Fruit fly (Drosophila melanogaster) whole organism, embryonic: ENCODE results near the gene bol.

ENCODE experiments used
- Bgb ChIP-seq: fragments of 200-800 bp; sonication (Bioruptor generic); IDR thresholded peaks from 2 replicates; pipeline ENCODE4 v1.3.6; 2022; ENCODE audit warnings: missing biosample characterization, missing genetic modification characterization; ENCODE audit not compliant: partially characterized antibody
- CG10209 ChIP-seq: fragments of 200-800 bp; sonication (Bioruptor generic); optimal IDR thresholded peaks from 3 replicates; lab custom pipeline; 2017; ENCODE audit warnings: missing biosample characterization, mild to moderate bottlenecking, missing genetic modification characterization, missing genetic modification reagents
- CG10979 ChIP-seq: fragments of 200-800 bp; sonication (Bioruptor generic); optimal IDR thresholded peaks from 2 replicates; lab custom pipeline; 2018; ENCODE audit warnings: missing biosample characterization, mild to moderate bottlenecking, missing genetic modification characterization, moderate library complexity
- CG11695 ChIP-seq: fragments of 200-800 bp; sonication (Bioruptor generic); IDR thresholded peaks from 3 replicates; pipeline ENCODE4 v1.3.6; 2022; ENCODE audit warnings: missing biosample characterization, missing genetic modification characterization
- CG11723 ChIP-seq: fragments of 200-800 bp; sonication (Bioruptor generic); optimal IDR thresholded peaks from 2 replicates; lab custom pipeline; 2017; ENCODE audit warnings: missing biosample characterization, mild to moderate bottlenecking, missing genetic modification characterization
- CG12744 ChIP-seq: fragments of 200-800 bp; sonication (Bioruptor generic); optimal IDR thresholded peaks from 2 replicates; lab custom pipeline; 2016; ENCODE audit warnings: missing biosample characterization, missing genetic modification characterization
- CG13296 ChIP-seq: fragments of 200-800 bp; sonication (Bioruptor generic); optimal IDR thresholded peaks from 3 replicates; lab custom pipeline; 2018; ENCODE audit warnings: missing biosample characterization, mild to moderate bottlenecking, missing genetic modification characterization
- CG13775 ChIP-seq: fragments of 200-800 bp; sonication (Bioruptor generic); optimal IDR thresholded peaks from 3 replicates; lab custom pipeline; 2017; ENCODE audit warnings: missing biosample characterization, mild to moderate bottlenecking, missing genetic modification characterization
- CG15479 ChIP-seq: fragments of 200-800 bp; sonication (Bioruptor generic); optimal IDR thresholded peaks from 3 replicates; lab custom pipeline; 2019; ENCODE audit warnings: missing biosample characterization, mild to moderate bottlenecking, missing genetic modification characterization, moderate library complexity
- CG17802 ChIP-seq: fragments of 200-800 bp; sonication (Bioruptor generic); optimal IDR thresholded peaks from 2 replicates; lab custom pipeline; 2018; ENCODE audit warnings: missing biosample characterization, mild to moderate bottlenecking, missing genetic modification characterization, moderate library complexity
- CG18476 ChIP-seq: fragments of 200-800 bp; sonication (Bioruptor generic); optimal IDR thresholded peaks from 2 replicates; lab custom pipeline; 2016; ENCODE audit warnings: missing biosample characterization, mild to moderate bottlenecking, missing genetic modification characterization
- CG33213 ChIP-seq: fragments of 200-800 bp; sonication (Bioruptor generic); optimal IDR thresholded peaks from 3 replicates; lab custom pipeline; 2016; ENCODE audit warnings: missing biosample characterization, missing genetic modification characterization
- CG4424 ChIP-seq: fragments of 200-800 bp; sonication (Bioruptor generic); optimal IDR thresholded peaks from 3 replicates; lab custom pipeline; 2016; ENCODE audit warnings: missing biosample characterization, missing genetic modification characterization
- CG6175 ChIP-seq: fragments of 200-800 bp; sonication (Bioruptor generic); IDR thresholded peaks from 3 replicates; pipeline ENCODE4 v1.3.6; 2022; ENCODE audit warnings: missing biosample characterization, missing genetic modification characterization
- CG7372 ChIP-seq: fragments of 200-800 bp; sonication (Bioruptor generic); IDR thresholded peaks from 2 replicates; pipeline ENCODE4 v1.3.6; 2022; ENCODE audit warnings: missing biosample characterization, missing genetic modification characterization
- CG7963 ChIP-seq: fragments of 200-800 bp; sonication (Bioruptor generic); IDR thresholded peaks from 3 replicates; pipeline ENCODE4 v1.3.6; 2022; ENCODE audit warnings: missing biosample characterization, missing genetic modification characterization; ENCODE audit not compliant: partially characterized antibody
- CG9609 ChIP-seq: fragments of 200-800 bp; sonication (Bioruptor generic); optimal IDR thresholded peaks from 3 replicates; lab custom pipeline; 2016; ENCODE audit warnings: missing biosample characterization, missing genetic modification characterization
- CkIIα-i1 ChIP-seq: fragments of 200-800 bp; sonication (Bioruptor generic); IDR thresholded peaks from 2 replicates; pipeline ENCODE4 v1.3.6; 2022; ENCODE audit warnings: missing biosample characterization, missing genetic modification characterization
- Fer3 ChIP-seq: fragments of 200-800 bp; sonication (Bioruptor generic); optimal IDR thresholded peaks from 2 replicates; lab custom pipeline; 2018; ENCODE audit warnings: missing biosample characterization, mild to moderate bottlenecking, missing genetic modification characterization, moderate library complexity
- Hr51 ChIP-seq, 2 experiments: fragments of 200-800 bp; sonication (Bioruptor generic); optimal IDR thresholded peaks; 2 replicates in 1 of 2; 3 replicates in 1 of 2; lab custom pipeline; 2016 to 2018; ENCODE audit warnings: missing biosample characterization in 2 of 2, missing genetic modification characterization in 2 of 2, mild to moderate bottlenecking in 1 of 2, moderate library complexity in 1 of 2
- Lhr ChIP-seq: fragments of 200-800 bp; sonication (Bioruptor generic); optimal IDR thresholded peaks from 3 replicates; lab custom pipeline; 2017; ENCODE audit warnings: mild to moderate bottlenecking, missing biosample characterization, missing genetic modification reagents, missing genetic modification characterization
- Mad ChIP-seq: fragments of 200-800 bp; sonication (Bioruptor generic); optimal IDR thresholded peaks from 2 replicates; lab custom pipeline; 2016; ENCODE audit warnings: missing biosample characterization, missing genetic modification characterization
- Myb ChIP-seq: fragments of 200-800 bp; sonication (Bioruptor generic); optimal IDR thresholded peaks from 2 replicates; lab custom pipeline; 2016; ENCODE audit warnings: missing biosample characterization, missing genetic modification characterization
- NK7.1 ChIP-seq: fragments of 200-800 bp; sonication (Bioruptor generic); optimal IDR thresholded peaks from 3 replicates; lab custom pipeline; 2016; ENCODE audit warnings: missing biosample characterization, missing genetic modification characterization
- Nf-YA ChIP-seq: fragments of 200-800 bp; sonication (Bioruptor generic); IDR thresholded peaks from 2 replicates; pipeline ENCODE4 v1.3.6; 2022; ENCODE audit warnings: missing biosample characterization, missing genetic modification characterization
- Nf-YC ChIP-seq: fragments of 200-800 bp; optimal IDR thresholded peaks from 3 replicates; lab custom pipeline; 2019; ENCODE audit warnings: missing biosample characterization, mild to moderate bottlenecking, missing genetic modification characterization, moderate library complexity
- NfI ChIP-seq: fragments of 200-800 bp; sonication (Bioruptor generic); optimal IDR thresholded peaks from 3 replicates; lab custom pipeline; 2018; ENCODE audit warnings: missing biosample characterization, mild to moderate bottlenecking, missing genetic modification characterization, moderate library complexity
- PHDP ChIP-seq: fragments of 200-800 bp; sonication (Bioruptor generic); optimal IDR thresholded peaks from 3 replicates; lab custom pipeline; 2018; ENCODE audit warnings: missing biosample characterization, mild to moderate bottlenecking, missing genetic modification characterization, moderate library complexity
- Poxn ChIP-seq: fragments of 200-800 bp; sonication (Bioruptor generic); IDR thresholded peaks from 2 replicates; pipeline ENCODE4 v1.3.6; 2022; ENCODE audit warnings: missing biosample characterization, missing genetic modification characterization
- Ptx1 ChIP-seq: fragments of 200-800 bp; sonication (Bioruptor generic); IDR thresholded peaks from 2 replicates; pipeline ENCODE4 v1.3.6; 2022; ENCODE audit warnings: missing biosample characterization, missing genetic modification characterization
- Rx ChIP-seq: fragments of 200-800 bp; sonication (Bioruptor generic); IDR thresholded peaks from 2 replicates; pipeline ENCODE4 v1.3.6; 2022; ENCODE audit warnings: missing biosample characterization, missing genetic modification characterization
- Xrp1 ChIP-seq: fragments of 200-800 bp; sonication (Bioruptor generic); IDR thresholded peaks from 2 replicates; pipeline ENCODE4 v1.3.6; 2022; ENCODE audit warnings: missing biosample characterization, missing genetic modification characterization
- chif ChIP-seq, 2 experiments: fragments of 200-800 bp; sonication (Bioruptor generic); optimal IDR thresholded peaks; 3 replicates each; lab custom pipeline; 2016; ENCODE audit warnings: missing biosample characterization in 2 of 2, missing genetic modification characterization in 2 of 2
- crc ChIP-seq: fragments of 200-800 bp; sonication (Bioruptor generic); optimal IDR thresholded peaks from 2 replicates; lab custom pipeline; 2016; ENCODE audit warnings: missing biosample characterization, missing genetic modification characterization
- fd102C ChIP-seq: fragments of 200-800 bp; sonication (Bioruptor generic); optimal IDR thresholded peaks from 2 replicates; lab custom pipeline; 2018; ENCODE audit warnings: missing biosample characterization, mild to moderate bottlenecking, missing genetic modification characterization, moderate library complexity
- fru ChIP-seq: fragments of >200 bp; optimal IDR thresholded peaks from 2 replicates; lab custom pipeline; 2017
- fu2 ChIP-seq: fragments of 200-800 bp; sonication (Bioruptor generic); optimal IDR thresholded peaks from 2 replicates; lab custom pipeline; 2016; ENCODE audit warnings: missing biosample characterization, missing genetic modification characterization
- gce ChIP-seq: fragments of 200-800 bp; sonication (Bioruptor generic); IDR thresholded peaks from 3 replicates; pipeline ENCODE4 v1.3.6; 2022; ENCODE audit warnings: missing biosample characterization, missing genetic modification characterization
- mld ChIP-seq: fragments of 200-800 bp; sonication (Bioruptor generic); IDR thresholded peaks from 3 replicates; pipeline ENCODE4 v1.3.6; 2022; ENCODE audit warnings: missing biosample characterization, missing genetic modification characterization; ENCODE audit not compliant: partially characterized antibody
- pum ChIP-seq: fragments of 200-800 bp; sonication (Bioruptor generic); optimal IDR thresholded peaks from 2 replicates; lab custom pipeline; 2016; ENCODE audit warnings: missing biosample characterization, missing genetic modification characterization
- rib ChIP-seq: fragments of 200-800 bp; sonication (Bioruptor generic); IDR thresholded peaks from 2 replicates; pipeline ENCODE4 v1.3.6; 2022; ENCODE audit warnings: missing biosample characterization, missing genetic modification characterization
- row ChIP-seq: fragments of 200-800 bp; sonication (Bioruptor generic); IDR thresholded peaks from 3 replicates; pipeline ENCODE4 v1.3.6; 2022; ENCODE audit warnings: missing biosample characterization, missing genetic modification characterization
- run ChIP-seq: fragments of 200-800 bp; sonication (Bioruptor generic); optimal IDR thresholded peaks from 3 replicates; lab custom pipeline; 2018; ENCODE audit warnings: missing biosample characterization, mild to moderate bottlenecking, missing genetic modification characterization
- salm ChIP-seq: fragments of 200-800 bp; sonication (Bioruptor generic); optimal IDR thresholded peaks from 2 replicates; lab custom pipeline; 2018; ENCODE audit warnings: missing biosample characterization, mild to moderate bottlenecking, missing genetic modification characterization
- sd ChIP-seq: fragments of 200-800 bp; sonication (Bioruptor generic); optimal IDR thresholded peaks from 3 replicates; lab custom pipeline; 2018; ENCODE audit warnings: missing biosample characterization, mild to moderate bottlenecking, missing genetic modification characterization, moderate library complexity
- sens-2 ChIP-seq: fragments of 200-800 bp; sonication (Bioruptor generic); IDR thresholded peaks from 2 replicates; pipeline ENCODE4 v1.3.6; 2022; ENCODE audit warnings: missing biosample characterization, missing genetic modification characterization
- sna ChIP-seq: fragments of 200-800 bp; sonication (Bioruptor generic); IDR thresholded peaks from 2 replicates; pipeline ENCODE4 v1.3.6; 2022; ENCODE audit warnings: missing biosample characterization, missing genetic modification characterization; ENCODE audit not compliant: partially characterized antibody
- sug ChIP-seq: fragments of 200-800 bp; optimal IDR thresholded peaks from 2 replicates; lab custom pipeline; 2019; ENCODE audit warnings: missing biosample characterization, mild to moderate bottlenecking, missing genetic modification characterization, moderate library complexity
- toy ChIP-seq: fragments of 200-800 bp; sonication (Bioruptor generic); IDR thresholded peaks from 2 replicates; pipeline ENCODE4 v1.3.6; 2022; ENCODE audit warnings: missing biosample characterization, missing genetic modification characterization
- trh ChIP-seq: fragments of 200-800 bp; sonication (Bioruptor generic); optimal IDR thresholded peaks from 2 replicates; lab custom pipeline; 2016; ENCODE audit warnings: missing biosample characterization, missing genetic modification characterization

bol gene

dm6 chr3L:9072731-9073385 is 61.3 kb downstream of the bol start, which contains the start of the genes CG4911 and CG4942 (continued):
- TF ChIP-seq trh (GFP tag; lab: Kevin White, UChicago) (no peak), crc (GFP tag; lab: Kevin White, UChicago) (peak; percentile 49), CG10209 (GFP tag; lab: Kevin White, UChicago) (peak; percentile 64), sens-2 (no peak; the same call in 1 of the 2 replicates), CG33213 (GFP tag; lab: Kevin White, UChicago) (peak; percentile 23), Xrp1 (GFP tag; lab: Robert Waterston, UW) (peak; percentile 80), mld (no peak), Poxn (GFP tag; lab: Robert Waterston, UW) (no peak), Nf-YA (GFP tag; lab: Robert Waterston, UW) (0 out of 2 replicates have a peak, but pooled peaks have one; percentile 27), CG15479 (GFP tag; lab: Kevin White, UChicago) (no peak), sna (GFP tag; lab: Robert Waterston, UW) (0 out of 2 replicates have a peak, but pooled peaks have one; percentile 21), CG13296 (GFP tag; lab: Kevin White, UChicago) (peak; percentile 46), sug (tag; lab: Kevin White, UChicago) (peak; percentile 81), NfI (GFP tag; lab: Kevin White, UChicago) (peak; percentile 74), row (GFP tag; lab: Robert Waterston, UW) (peak; percentile 94), pum (peak; percentile 47), rib (GFP tag; lab: Robert Waterston, UW) (0 out of 2 replicates have a peak, but pooled peaks have one; percentile 36), NK7.1 (no peak), Hr51 (GFP tag; optimal IDR thresholded peaks at IDR 0.05; lab: Kevin White, UChicago) (peak in 1 of 2 experiments; percentile 73), fu2 (GFP tag; lab: Kevin White, UChicago) (peak; percentile 59), CG18476 (peak; percentile 59), Lhr (GFP tag; lab: Kevin White, UChicago) (peak; percentile 51), fru (lab: Kevin White, UChicago) (no peak), gce (GFP tag; lab: Robert Waterston, UW) (peak; percentile 50; the same call in 1 of the 3 replicates), CG4424 (peak; percentile 73), Mad (peak; percentile 59), run (tag; lab: Kevin White, UChicago) (no peak), sd (tag; lab: Kevin White, UChicago) (no peak), CG11723 (GFP tag; lab: Kevin White, UChicago) (peak; percentile 17), Fer3 (tag; lab: Kevin White, UChicago) (peak; percentile 62), CG11695 (GFP tag; lab: Robert Waterston, UW) (no peak), Ptx1 (GFP tag; lab: Robert Waterston, UW) (peak; percentile 82), CG12744 (GFP tag; lab: Kevin White, UChicago) (peak; percentile 41), CG17802 (peak; percentile 23), salm (tag; lab: Kevin White, UChicago) (no peak), CG9609 (peak; percentile 61), Rx (no peak), Bgb (GFP tag; lab: Robert Waterston, UW) (0 out of 2 replicates have a peak, but pooled peaks have one; percentile 7), PHDP (tag; lab: Kevin White, UChicago) (peak; percentile 70), CG6175 (GFP tag; lab: Robert Waterston, UW) (peak; percentile 26; the same call in 1 of the 3 replicates), fd102C (GFP tag; lab: Kevin White, UChicago) (no peak), CkIIα-i1 (no peak), CG13775 (GFP tag; lab: Kevin White, UChicago) (peak; percentile 80), chif (GFP tag; optimal IDR thresholded peaks at IDR 0.05; lab: Kevin White, UChicago) (peak; percentile 54 to 67), CG7963 (no peak), Myb (GFP tag; lab: Kevin White, UChicago) (peak; percentile 22), toy (GFP tag; lab: Robert Waterston, UW) (no peak), CG10979 (tag; lab: Kevin White, UChicago) (peak; percentile 51), CG7372 (GFP tag; lab: Robert Waterston, UW) (peak; percentile 68), Nf-YC (peak; percentile 73)
